Worm (Caenorhabditis elegans) whole organism, young adult: ENCODE results near the gene C38D4.10.

Experiments
- F10E7.11 ChIP-seq: sonication (generic microtip); optimal IDR thresholded peaks from 2 replicates; lab custom pipeline; 2017; ENCODE audit warnings: mild to moderate bottlenecking, missing genetic modification characterization, moderate library complexity, missing compliant biosample characterization
- F22D6.2 ChIP-seq: sonication (generic microtip); optimal IDR thresholded peaks from 2 replicates; lab custom pipeline; 2016; ENCODE audit warnings: mild to moderate bottlenecking, missing genetic modification characterization, missing compliant biosample characterization
- F37B4.10 ChIP-seq: fragments of 200-800 bp; sonication (Bioruptor generic); IDR thresholded peaks from 2 replicates; pipeline ENCODE4 v1.3.6; 2022; ENCODE audit warnings: missing genetic modification characterization, missing compliant biosample characterization
- F49E8.2 ChIP-seq: sonication (generic microtip); optimal IDR thresholded peaks from 3 replicates; lab custom pipeline; 2017; ENCODE audit warnings: missing genetic modification characterization, mild to moderate bottlenecking, missing compliant biosample characterization, antibody characterized with exemption, moderate library complexity; ENCODE audit not compliant: insufficient read depth
- F52B5.7 ChIP-seq: sonication (generic microtip); optimal IDR thresholded peaks from 2 replicates; lab custom pipeline; 2016; ENCODE audit warnings: mild to moderate bottlenecking, missing genetic modification characterization, missing compliant biosample characterization
- F55B11.4 ChIP-seq: sonication (generic microtip); optimal IDR thresholded peaks from 2 replicates; lab custom pipeline; 2016; ENCODE audit warnings: missing compliant biosample characterization, missing genetic modification characterization, borderline replicate concordance; ENCODE audit not compliant: insufficient read depth
- F57A8.1 ChIP-seq: fragments of 200-800 bp; sonication (Bioruptor generic); optimal IDR thresholded peaks from 2 replicates; lab custom pipeline; 2018; ENCODE audit warnings: mild to moderate bottlenecking, missing genetic modification characterization, moderate library complexity, missing compliant biosample characterization
- K11D2.4 ChIP-seq: fragments of 200-800 bp; sonication (Bioruptor generic); IDR thresholded peaks from 2 replicates; pipeline ENCODE4 v1.3.6; 2022; ENCODE audit warnings: missing genetic modification reagents, missing genetic modification characterization, missing compliant biosample characterization
- K12H6.12 ChIP-seq: fragments of 200-800 bp; sonication (Bioruptor generic); optimal IDR thresholded peaks from 2 replicates; lab custom pipeline; 2018; ENCODE audit warnings: mild to moderate bottlenecking, missing genetic modification characterization, missing compliant biosample characterization
- T07F8.4 ChIP-seq: sonication (generic microtip); optimal IDR thresholded peaks from 2 replicates; lab custom pipeline; 2016; ENCODE audit warnings: mild to moderate bottlenecking, missing genetic modification characterization, moderate library complexity, missing compliant biosample characterization
- Y53G8AR.9 ChIP-seq: fragments of 200-800 bp; sonication (Bioruptor generic); conservative IDR thresholded peaks from 2 replicates; pipeline ENCODE4 v1.3.6; 2022; ENCODE audit warnings: missing genetic modification reagents, missing genetic modification characterization, missing compliant biosample characterization
- Y56A3A.18 ChIP-seq: fragments of 200-800 bp; sonication (Bioruptor generic); IDR thresholded peaks from 2 replicates; pipeline ENCODE4 v1.3.6; 2022; ENCODE audit warnings: missing genetic modification reagents, missing genetic modification characterization, missing compliant biosample characterization
- Y95B8A.8 ChIP-seq: fragments of 200-800 bp; sonication (Bioruptor generic); IDR thresholded peaks from 2 replicates; pipeline ENCODE4 v1.3.6; 2022; ENCODE audit warnings: missing genetic modification reagents, missing genetic modification characterization, missing compliant biosample characterization
- ZK185.1 ChIP-seq: sonication (generic microtip); optimal IDR thresholded peaks from 2 replicates; lab custom pipeline; 2016; ENCODE audit warnings: mild to moderate bottlenecking, missing genetic modification characterization, missing compliant biosample characterization; ENCODE audit not compliant: poor library complexity, severe bottlenecking
- cebp-1 ChIP-seq, 2 experiments: fragments of 200-800 bp in 1 of 2; sonication (Bioruptor generic) in 1 of 2; sonication (generic microtip) in 1 of 2; IDR thresholded peaks in 1 of 2; optimal IDR thresholded peaks in 1 of 2; 2 replicates each; pipeline versions ENCODE4 v1.3.6 to Lab custom; 2017 to 2022; ENCODE audit warnings: missing compliant biosample characterization in 2 of 2, missing genetic modification characterization in 2 of 2, mild to moderate bottlenecking in 1 of 2, missing genetic modification reagents in 1 of 2, moderate library complexity in 1 of 2
- ceh-100 ChIP-seq: fragments of 200-800 bp; sonication (Bioruptor generic); IDR thresholded peaks from 2 replicates; pipeline ENCODE4 v1.3.6; 2022; ENCODE audit warnings: missing genetic modification reagents, missing genetic modification characterization, missing compliant biosample characterization
- ceh-40 ChIP-seq: fragments of 200-800 bp; sonication (Bioruptor generic); IDR thresholded peaks from 2 replicates; pipeline ENCODE4 v1.3.6; 2022; ENCODE audit warnings: missing genetic modification characterization, missing compliant biosample characterization
- ceh-58 ChIP-seq: fragments of 200-800 bp; sonication (Bioruptor generic); IDR thresholded peaks from 2 replicates; pipeline ENCODE4 v1.3.6; 2022; ENCODE audit warnings: missing genetic modification characterization, missing compliant biosample characterization
- ceh-91 ChIP-seq: fragments of 200-800 bp; sonication (Bioruptor generic); IDR thresholded peaks from 2 replicates; pipeline ENCODE4 v1.3.6; 2022; ENCODE audit warnings: missing genetic modification reagents, missing genetic modification characterization, missing compliant biosample characterization
- efl-1 ChIP-seq: fragments of 150-350 bp; optimal IDR thresholded peaks from 2 replicates; lab custom pipeline; 2014; ENCODE audit warnings: missing biosample characterization, missing genetic modification reagents, missing genetic modification characterization
- egl-44 ChIP-seq: fragments of 200-800 bp; sonication (Bioruptor generic); IDR thresholded peaks from 2 replicates; pipeline ENCODE4 v1.3.6; 2022; ENCODE audit warnings: missing genetic modification reagents, missing genetic modification characterization, missing compliant biosample characterization
- egrh-3 ChIP-seq: fragments of 200-800 bp; sonication (Bioruptor generic); IDR thresholded peaks from 2 replicates; pipeline ENCODE4 v1.3.6; 2022; ENCODE audit warnings: missing genetic modification reagents, missing genetic modification characterization, missing compliant biosample characterization
- ekl-4 ChIP-seq: fragments of 200-800 bp; sonication (Bioruptor generic); IDR thresholded peaks from 2 replicates; pipeline ENCODE4 v1.3.6; 2022; ENCODE audit warnings: missing genetic modification reagents, missing genetic modification characterization, missing compliant biosample characterization
- hlh-12 ChIP-seq: sonication (generic microtip); optimal IDR thresholded peaks from 2 replicates; lab custom pipeline; 2016; ENCODE audit warnings: missing genetic modification characterization, missing compliant biosample characterization
- let-526 ChIP-seq: fragments of 200-800 bp; sonication (Bioruptor generic); IDR thresholded peaks from 2 replicates; pipeline ENCODE4 v1.3.6; 2022; ENCODE audit warnings: missing genetic modification reagents, missing genetic modification characterization, missing compliant biosample characterization
- let-607 ChIP-seq, 2 experiments: fragments of 200-800 bp in 1 of 2; sonication (Bioruptor generic) in 1 of 2; sonication (generic microtip) in 1 of 2; optimal IDR thresholded peaks; 2 replicates each; lab custom pipeline; 2016 to 2018; ENCODE audit warnings: mild to moderate bottlenecking in 2 of 2, missing compliant biosample characterization in 2 of 2, missing genetic modification characterization in 2 of 2, moderate library complexity in 2 of 2, missing genotype in 1 of 2
- lsy-27 ChIP-seq: sonication (generic microtip); optimal IDR thresholded peaks from 2 replicates; lab custom pipeline; 2017; ENCODE audit warnings: missing genetic modification characterization, mild to moderate bottlenecking, missing compliant biosample characterization, antibody characterized with exemption, missing genotype, borderline replicate concordance; ENCODE audit not compliant: insufficient read depth
- madf-3 ChIP-seq: fragments of 200-800 bp; sonication (Bioruptor generic); IDR thresholded peaks from 2 replicates; pipeline ENCODE4 v1.3.6; 2022; ENCODE audit warnings: missing genetic modification reagents, missing genetic modification characterization, missing compliant biosample characterization
- mcd-1 ChIP-seq: fragments of 200-800 bp; sonication (Bioruptor generic); IDR thresholded peaks from 2 replicates; pipeline ENCODE4 v1.3.6; 2022; ENCODE audit warnings: missing genetic modification reagents, missing genetic modification characterization, missing compliant biosample characterization
- nfya-2 ChIP-seq: fragments of 200-800 bp; sonication (Bioruptor generic); IDR thresholded peaks from 2 replicates; pipeline ENCODE4 v1.3.6; 2022; ENCODE audit warnings: missing genetic modification reagents, missing genetic modification characterization, missing compliant biosample characterization
- nfyb-1 ChIP-seq: fragments of 200-800 bp; sonication (Bioruptor generic); IDR thresholded peaks from 2 replicates; pipeline ENCODE4 v1.3.6; 2022; ENCODE audit warnings: missing genetic modification reagents, missing genetic modification characterization, missing compliant biosample characterization
- nhr-179 ChIP-seq: sonication (generic microtip); optimal IDR thresholded peaks from 2 replicates; lab custom pipeline; 2016; ENCODE audit warnings: mild to moderate bottlenecking, missing genetic modification characterization, missing compliant biosample characterization
- nhr-27 ChIP-seq: fragments of 200-800 bp; sonication (Bioruptor generic); optimal IDR thresholded peaks from 2 replicates; lab custom pipeline; 2018; ENCODE audit warnings: mild to moderate bottlenecking, missing genetic modification characterization, moderate library complexity, missing compliant biosample characterization
- rec-8 ChIP-seq, 2 experiments: sonication (generic microtip); optimal IDR thresholded peaks; 2 replicates each; lab custom pipeline; 2016; ENCODE audit warnings: mild to moderate bottlenecking in 2 of 2, missing genetic modification characterization in 2 of 2, missing genetic modification reagents in 2 of 2, missing genotype in 2 of 2, missing biosample characterization in 1 of 2, missing compliant biosample characterization in 1 of 2, moderate library complexity in 1 of 2
- sdz-38 ChIP-seq: sonication (generic microtip); optimal IDR thresholded peaks from 2 replicates; lab custom pipeline; 2016; ENCODE audit warnings: missing genotype, missing genetic modification characterization, missing compliant biosample characterization
- snpc-1.3 ChIP-seq: sonication (generic microtip); optimal IDR thresholded peaks from 2 replicates; lab custom pipeline; 2017; ENCODE audit warnings: missing genetic modification characterization, mild to moderate bottlenecking, missing compliant biosample characterization, antibody characterized with exemption, moderate library complexity, missing genotype, missing genetic modification reagents; ENCODE audit not compliant: insufficient read depth
- sptf-2 ChIP-seq: fragments of 200-800 bp; sonication (Bioruptor generic); optimal IDR thresholded peaks from 2 replicates; lab custom pipeline; 2018; ENCODE audit warnings: mild to moderate bottlenecking, missing genetic modification characterization, missing compliant biosample characterization
- tbp1 ChIP-seq: fragments of 200-800 bp; sonication (Bioruptor generic); optimal IDR thresholded peaks from 2 replicates; lab custom pipeline; 2018; ENCODE audit warnings: mild to moderate bottlenecking, missing genetic modification characterization, missing compliant biosample characterization
- tbx-9 ChIP-seq: sonication (generic microtip); optimal IDR thresholded peaks from 2 replicates; lab custom pipeline; 2016; ENCODE audit warnings: borderline replicate concordance, missing genetic modification characterization, inconsistent platforms, missing compliant biosample characterization
- unc-130 ChIP-seq: sonication (generic microtip); optimal IDR thresholded peaks from 2 replicates; lab custom pipeline; 2016; ENCODE audit warnings: missing genetic modification reagents, missing genetic modification characterization, missing compliant biosample characterization
- zfh-2 ChIP-seq: fragments of 200-800 bp; sonication (Bioruptor generic); conservative IDR thresholded peaks from 2 replicates; pipeline ENCODE4 v1.3.6; 2022; ENCODE audit warnings: missing genetic modification reagents, missing genetic modification characterization, missing compliant biosample characterization
- zim-3 ChIP-seq: sonication (generic microtip); optimal IDR thresholded peaks from 2 replicates; lab custom pipeline; 2017; ENCODE audit warnings: mild to moderate bottlenecking, missing genetic modification characterization, moderate library complexity, missing compliant biosample characterization
- ztf-22 ChIP-seq: fragments of 200-800 bp; sonication (Bioruptor generic); optimal IDR thresholded peaks from 2 replicates; lab custom pipeline; 2018; ENCODE audit warnings: mild to moderate bottlenecking, missing genetic modification characterization, moderate library complexity, missing compliant biosample characterization
- ztf-26 ChIP-seq: sonication (generic microtip); optimal IDR thresholded peaks from 2 replicates; lab custom pipeline; 2017; ENCODE audit warnings: missing genetic modification characterization, missing compliant biosample characterization
- ztf-28 ChIP-seq: fragments of 200-800 bp; sonication (Bioruptor generic); IDR thresholded peaks from 2 replicates; pipeline ENCODE4 v1.3.6; 2022; ENCODE audit warnings: missing genetic modification reagents, missing genetic modification characterization, missing compliant biosample characterization
- ztf-3 ChIP-seq: fragments of 200-800 bp; sonication (Bioruptor generic); optimal IDR thresholded peaks from 2 replicates; lab custom pipeline; 2018; ENCODE audit warnings: mild to moderate bottlenecking, missing genetic modification characterization, missing compliant biosample characterization
- ztf-6 ChIP-seq: fragments of 200-800 bp; sonication (Bioruptor generic); IDR thresholded peaks from 2 replicates; pipeline ENCODE4 v1.3.6; 2022; ENCODE audit warnings: missing genetic modification reagents, missing genetic modification characterization, missing compliant biosample characterization

C38D4.10 gene

DNA sequence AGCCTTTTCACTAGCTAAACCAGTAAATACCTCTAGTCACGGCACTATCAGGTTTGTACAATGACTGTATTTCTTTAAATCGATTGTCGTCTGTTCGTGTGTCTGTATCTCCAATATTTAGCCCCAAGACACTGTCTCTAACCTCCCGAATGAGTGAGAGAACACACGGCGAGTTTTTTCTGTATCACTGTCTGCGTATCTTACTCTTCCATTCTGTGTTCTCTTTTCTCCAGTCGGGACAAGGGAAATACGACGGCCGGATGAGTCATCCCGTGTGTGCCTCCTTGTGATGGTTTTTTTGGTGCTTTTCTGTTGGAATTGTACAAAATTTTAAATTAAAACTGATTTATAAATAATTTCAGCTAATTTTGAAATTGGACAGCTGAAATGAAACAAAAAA lies 13.7 kb downstream of the C38D4.10 start:
- TF ChIP-seq zim-3 (tag; lab: Kevin White, UChicago): no peak
- no peak for TF ChIP-seq F55B11.4 (tag; lab: Kevin White, UChicago)
- no peak for TF ChIP-seq efl-1 (GFP tag; lab: Kevin White, UChicago)
- TF ChIP-seq sptf-2 (GFP tag; lab: Kevin White, UChicago): no peak
- peak; percentile 59 for TF ChIP-seq K12H6.12 (tag; lab: Kevin White, UChicago)
- TF ChIP-seq Y95B8A.8 (GFP tag; lab: Robert Waterston, UW): no peak
- TF ChIP-seq lsy-27 (tag; lab: Kevin White, UChicago): no peak
- peak; percentile 59 for TF ChIP-seq mcd-1
- TF ChIP-seq ceh-58 (GFP tag; lab: Robert Waterston, UW): no peak
- no peak for TF ChIP-seq ztf-3 (GFP tag; lab: Kevin White, UChicago)
- TF ChIP-seq ZK185.1 (tag; lab: Kevin White, UChicago): peak; percentile 47
- no peak for TF ChIP-seq ceh-91 (GFP tag; lab: Robert Waterston, UW)
- TF ChIP-seq zfh-2 (GFP tag; lab: Robert Waterston, UW): no peak
- peak; percentile 48 for TF ChIP-seq tbp1 (GFP tag; lab: Kevin White, UChicago)
- TF ChIP-seq Y53G8AR.9 (GFP tag; lab: Robert Waterston, UW): 0 out of 2 replicates have a peak, but pooled peaks have one; percentile 51
- TF ChIP-seq snpc-1.3 (tag; lab: Kevin White, UChicago): no peak
- TF ChIP-seq nhr-27 (tag; lab: Kevin White, UChicago): no peak
- TF ChIP-seq cebp-1 (GFP tag; IDR thresholded peaks at IDR 0.05; lab: Robert Waterston, UW): peak; percentile 54; the same call in 1 of the 2 replicates
- peak; percentile 89 for TF ChIP-seq cebp-1 (tag; optimal IDR thresholded peaks at IDR 0.05; lab: Kevin White, UChicago)
- no peak for TF ChIP-seq unc-130 (GFP tag; lab: Kevin White, UChicago)
- TF ChIP-seq ztf-22 (GFP tag; lab: Kevin White, UChicago): no peak
- no peak for TF ChIP-seq nhr-179 (tag; lab: Kevin White, UChicago)
- no peak for TF ChIP-seq F49E8.2 (tag; lab: Kevin White, UChicago)
- TF ChIP-seq ekl-4 (GFP tag; lab: Robert Waterston, UW): 0 out of 2 replicates have a peak, but pooled peaks have one; percentile 15
- TF ChIP-seq tbx-9 (tag; lab: Kevin White, UChicago): no peak
- no peak for TF ChIP-seq Y56A3A.18 (GFP tag; lab: Robert Waterston, UW)
- TF ChIP-seq nfya-2: no peak
- no peak for TF ChIP-seq T07F8.4 (tag; lab: Kevin White, UChicago)
- TF ChIP-seq F10E7.11 (tag; lab: Kevin White, UChicago): no peak
- no peak for TF ChIP-seq ceh-100
- TF ChIP-seq F57A8.1: no peak
- TF ChIP-seq egl-44 (GFP tag; lab: Robert Waterston, UW): no peak
- no peak for TF ChIP-seq ztf-28 (GFP tag; lab: Robert Waterston, UW)
- 0 out of 2 replicates have a peak, but pooled peaks have one; percentile 36 for TF ChIP-seq let-526 (GFP tag; lab: Robert Waterston, UW)
- peak in 1 of 2 experiments; percentile 17 for TF ChIP-seq let-607 (tag; optimal IDR thresholded peaks at IDR 0.05; lab: Kevin White, UChicago)
- TF ChIP-seq F52B5.7: no peak
- TF ChIP-seq hlh-12 (tag; lab: Kevin White, UChicago): no peak
- TF ChIP-seq K11D2.4 (GFP tag; lab: Robert Waterston, UW): peak; percentile 20; the same call in 1 of the 2 replicates
- TF ChIP-seq ztf-26 (tag; lab: Kevin White, UChicago): peak; percentile 15
- no peak for TF ChIP-seq ztf-6 (GFP tag; lab: Robert Waterston, UW)
- no peak for TF ChIP-seq ceh-40 (GFP tag; lab: Robert Waterston, UW)
- no peak for TF ChIP-seq rec-8 (tag; optimal IDR thresholded peaks at IDR 0.05; lab: Kevin White, UChicago)
- no peak for TF ChIP-seq madf-3 (GFP tag; lab: Robert Waterston, UW)
- TF ChIP-seq F22D6.2 (tag; lab: Kevin White, UChicago): no peak
- TF ChIP-seq egrh-3 (GFP tag; lab: Robert Waterston, UW): no peak
- no peak for TF ChIP-seq F37B4.10 (GFP tag; lab: Robert Waterston, UW)
- peak; percentile 65 for TF ChIP-seq nfyb-1 (GFP tag; lab: Robert Waterston, UW)
- no peak for TF ChIP-seq sdz-38 (tag; lab: Kevin White, UChicago)
